Worm (Caenorhabditis elegans) whole organism, early embryonic: ENCODE data around the gene irld-67.

Experiments used
- B0310.2 ChIP-seq: sonication (generic microtip); optimal IDR thresholded peaks from 2 replicates; lab custom pipeline; 2016; ENCODE audit warnings: mild to moderate bottlenecking, missing genetic modification characterization, missing compliant biosample characterization
- aly-1 ChIP-seq: sonication (generic microtip); optimal IDR thresholded peaks from 2 replicates; lab custom pipeline; 2016; ENCODE audit warnings: missing genetic modification characterization, missing compliant biosample characterization
- ama-1 ChIP-seq: fragments of 150-350 bp; optimal IDR thresholded peaks from 2 replicates; lab custom pipeline; 2014
- ceh-13 ChIP-seq: fragments of 200-800 bp; sonication (Bioruptor generic); optimal IDR thresholded peaks from 2 replicates; lab custom pipeline; 2018; ENCODE audit warnings: mild to moderate bottlenecking, missing genetic modification characterization, missing compliant biosample characterization
- ets-7 ChIP-seq: sonication (generic microtip); optimal IDR thresholded peaks from 2 replicates; lab custom pipeline; 2016; ENCODE audit warnings: missing genotype, missing genetic modification characterization, missing compliant biosample characterization
- flt-1 ChIP-seq: fragments of 200-800 bp; sonication (Bioruptor generic); IDR thresholded peaks from 2 replicates; pipeline ENCODE4 v1.3.6; 2022; ENCODE audit warnings: missing genetic modification characterization, missing compliant biosample characterization
- hmbx-1 ChIP-seq: sonication (generic microtip); optimal IDR thresholded peaks from 2 replicates; lab custom pipeline; 2016; ENCODE audit warnings: mild to moderate bottlenecking, missing genetic modification characterization, missing compliant biosample characterization
- hmg-4 ChIP-seq: fragments of 200-800 bp; sonication (Bioruptor generic); optimal IDR thresholded peaks from 2 replicates; lab custom pipeline; 2018; ENCODE audit warnings: mild to moderate bottlenecking, missing genetic modification characterization, missing compliant biosample characterization
- hnd-1 ChIP-seq: sonication (generic microtip); optimal IDR thresholded peaks from 2 replicates; lab custom pipeline; 2016; ENCODE audit warnings: missing genetic modification characterization, missing compliant biosample characterization
- pes-1 ChIP-seq: fragments of 200-800 bp; sonication (Bioruptor generic); IDR thresholded peaks from 2 replicates; pipeline ENCODE4 v1.3.6; 2022; ENCODE audit warnings: missing genetic modification reagents, missing genetic modification characterization, missing compliant biosample characterization
- scrt-1 ChIP-seq: fragments of 200-800 bp; sonication (Bioruptor generic); IDR thresholded peaks from 2 replicates; pipeline ENCODE4 v1.3.6; 2022; ENCODE audit warnings: missing genetic modification characterization, missing compliant biosample characterization
- sea-1 ChIP-seq: fragments of 200-800 bp; sonication (Bioruptor generic); conservative IDR thresholded peaks from 2 replicates; pipeline ENCODE4 v1.3.6; 2022; ENCODE audit warnings: missing genetic modification characterization, missing compliant biosample characterization
- tbx-11 ChIP-seq: fragments of 200-800 bp; sonication (Bioruptor generic); IDR thresholded peaks from 2 replicates; pipeline ENCODE4 v1.3.6; 2022; ENCODE audit warnings: missing genetic modification characterization, missing compliant biosample characterization
- tra-4 ChIP-seq: sonication (generic microtip); optimal IDR thresholded peaks from 2 replicates; lab custom pipeline; 2017; ENCODE audit warnings: missing genetic modification characterization, missing compliant biosample characterization

- TF ChIP-seq flt-1 (GFP tag; lab: Robert Waterston, UW) (no peak), ama-1 (lab: Kevin White, UChicago) (no peak), hnd-1 (tag; lab: Kevin White, UChicago) (no peak), scrt-1 (no peak), pes-1 (GFP tag; lab: Robert Waterston, UW) (no peak), tra-4 (tag; lab: Kevin White, UChicago) (no peak), tbx-11 (GFP tag; lab: Robert Waterston, UW) (no peak), B0310.2 (tag; lab: Kevin White, UChicago) (no peak), ceh-13 (GFP tag; lab: Kevin White, UChicago) (no peak), ets-7 (tag; lab: Kevin White, UChicago) (no peak), hmg-4 (no peak), hmbx-1 (no peak), aly-1 (tag; lab: Kevin White, UChicago) (no peak), sea-1 (GFP tag; lab: Robert Waterston, UW) (no peak)
Observed at ce11 chrII:2894295-2894694, 40.0 kb downstream of the irld-67 start, which contains the start of gene sqv-2.
